Worm (Caenorhabditis elegans): ENCODE measurements around the gene acaa-2.

DNA sequence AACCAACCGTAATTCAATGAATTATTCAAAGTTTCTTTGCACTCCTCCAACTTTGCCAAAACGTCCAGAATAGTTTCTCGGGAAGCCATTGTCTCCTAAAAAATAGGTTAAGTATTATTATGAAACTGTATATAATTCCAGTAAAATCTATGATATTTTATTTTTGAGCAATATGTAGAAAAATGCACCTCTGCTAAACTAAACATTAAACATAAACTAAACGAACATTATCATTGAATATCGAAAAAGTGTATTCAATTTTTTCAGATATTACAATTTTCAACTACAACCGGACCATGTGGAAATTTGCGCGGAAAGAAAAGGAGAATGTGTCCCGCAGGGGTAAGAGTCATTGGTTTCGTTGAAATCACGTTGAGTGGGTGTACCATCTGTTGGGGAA is 5.1 kb upstream of the acaa-2 start, which contains the start of gene F53A2.3:
- TF ChIP-seq madf-5 (GFP tag; IDR thresholded peaks at IDR 0.05) (no peak), nhr-25 (tag; optimal IDR thresholded peaks at IDR 0.05; ENCODE audit: borderline replicate concordance, insufficient read depth) (no peak), mep-1 (tag; optimal IDR thresholded peaks at IDR 0.05) (no peak), nhr-11 (tag; optimal IDR thresholded peaks at IDR 0.05) (no peak), fkh-10 (GFP tag; optimal IDR thresholded peaks at IDR 0.05) (no peak)

Data from whole organism, L4 larva.